Fruit fly (Drosophila melanogaster) whole organism, embryonic: ENCODE results near the gene Rdl.
A peak's percentile ranks its signal among the peaks of the same experiment; 100 is the strongest.

ENCODE experiments used
- Awh ChIP-seq: fragments of 200-800 bp; sonication (Bioruptor generic); IDR thresholded peaks from 2 replicates; pipeline ENCODE4, ENCODE4 v1.3.6; 2022; ENCODE audit warnings: missing biosample characterization, missing genetic modification characterization
- Bdp1 ChIP-seq: fragments of 200-800 bp; sonication (Bioruptor generic); optimal IDR thresholded peaks from 3 replicates; lab custom pipeline; 2016; ENCODE audit warnings: missing biosample characterization, missing genetic modification characterization
- Bgb ChIP-seq: fragments of 200-800 bp; sonication (Bioruptor generic); IDR thresholded peaks from 2 replicates; pipeline ENCODE4 v1.3.6; 2022; ENCODE audit warnings: missing biosample characterization, missing genetic modification characterization; ENCODE audit not compliant: partially characterized antibody
- Bteb2 ChIP-seq: fragments of 200-800 bp; sonication (Bioruptor generic); optimal IDR thresholded peaks from 2 replicates; lab custom pipeline; 2016; ENCODE audit warnings: missing biosample characterization, missing genetic modification characterization
- CG10543 ChIP-seq: fragments of 200-800 bp; sonication (Bioruptor generic); optimal IDR thresholded peaks from 3 replicates; lab custom pipeline; 2017; ENCODE audit warnings: missing biosample characterization, mild to moderate bottlenecking, missing genetic modification characterization, moderate library complexity
- CG11247 ChIP-seq: fragments of 200-800 bp; sonication (Bioruptor generic); IDR thresholded peaks from 2 replicates; pipeline ENCODE4 v1.3.6; 2022; ENCODE audit warnings: missing biosample characterization, missing genetic modification characterization
- CG11695 ChIP-seq: fragments of 200-800 bp; sonication (Bioruptor generic); IDR thresholded peaks from 3 replicates; pipeline ENCODE4 v1.3.6; 2022; ENCODE audit warnings: missing biosample characterization, missing genetic modification characterization
- CG12391 ChIP-seq: fragments of 200-800 bp; sonication (Bioruptor generic); optimal IDR thresholded peaks from 3 replicates; lab custom pipeline; 2018; ENCODE audit warnings: missing biosample characterization, mild to moderate bottlenecking, missing genetic modification characterization, moderate library complexity
- CG13296 ChIP-seq: fragments of 200-800 bp; sonication (Bioruptor generic); optimal IDR thresholded peaks from 3 replicates; lab custom pipeline; 2018; ENCODE audit warnings: missing biosample characterization, mild to moderate bottlenecking, missing genetic modification characterization
- CG13624 ChIP-seq: fragments of 200-800 bp; sonication (Bioruptor generic); optimal IDR thresholded peaks from 2 replicates; lab custom pipeline; 2016; ENCODE audit warnings: missing biosample characterization, missing genetic modification characterization
- CG1529 ChIP-seq: fragments of 200-800 bp; sonication (Bioruptor generic); optimal IDR thresholded peaks from 3 replicates; lab custom pipeline; 2018; ENCODE audit warnings: missing biosample characterization, missing genetic modification characterization
- CG17568 ChIP-seq: fragments of 200-800 bp; sonication (Bioruptor generic); optimal IDR thresholded peaks from 2 replicates; lab custom pipeline; 2018; ENCODE audit warnings: missing biosample characterization, mild to moderate bottlenecking, missing genetic modification characterization, moderate library complexity
- CG1792 ChIP-seq: fragments of 200-800 bp; sonication (Bioruptor generic); optimal IDR thresholded peaks from 2 replicates; lab custom pipeline; 2016; ENCODE audit warnings: missing biosample characterization, missing genetic modification characterization
- CG18011 ChIP-seq: fragments of 200-800 bp; sonication (Bioruptor generic); optimal IDR thresholded peaks from 2 replicates; lab custom pipeline; 2017; ENCODE audit warnings: missing biosample characterization, missing genetic modification characterization, mild to moderate bottlenecking, moderate library complexity, missing genotype
- CG1832 ChIP-seq: fragments of 200-800 bp; sonication (Bioruptor generic); optimal IDR thresholded peaks from 2 replicates; lab custom pipeline; 2017; ENCODE audit warnings: missing biosample characterization, mild to moderate bottlenecking, missing genetic modification characterization, inconsistent platforms
- CG2678 ChIP-seq: fragments of 200-800 bp; sonication (Bioruptor generic); optimal IDR thresholded peaks from 3 replicates; lab custom pipeline; 2019; ENCODE audit warnings: missing biosample characterization, mild to moderate bottlenecking, missing genetic modification characterization, moderate library complexity
- CG2875 ChIP-seq: fragments of 200-800 bp; sonication (Bioruptor generic); optimal IDR thresholded peaks from 2 replicates; lab custom pipeline; 2017; ENCODE audit warnings: missing biosample characterization, mild to moderate bottlenecking, missing genetic modification characterization, missing genetic modification reagents
- CG3163 ChIP-seq: fragments of 200-800 bp; sonication (Bioruptor generic); optimal IDR thresholded peaks from 3 replicates; lab custom pipeline; 2016; ENCODE audit warnings: missing biosample characterization, missing genetic modification characterization
- CG3726 ChIP-seq: fragments of 200-800 bp; sonication (Bioruptor generic); IDR thresholded peaks from 3 replicates; pipeline ENCODE4, ENCODE4 v1.3.6; 2022; ENCODE audit warnings: missing biosample characterization, missing genetic modification characterization
- CG3838 ChIP-seq: fragments of 200-800 bp; sonication (Bioruptor generic); optimal IDR thresholded peaks from 3 replicates; lab custom pipeline; 2016; ENCODE audit warnings: missing biosample characterization, missing genetic modification characterization
- CG42726 ChIP-seq: fragments of 200-800 bp; sonication (Bioruptor generic); IDR thresholded peaks from 2 replicates; pipeline ENCODE4 v1.3.6; 2022; ENCODE audit warnings: missing biosample characterization, missing genetic modification characterization; ENCODE audit not compliant: partially characterized antibody
- CG5180 ChIP-seq: fragments of 200-800 bp; sonication (Bioruptor generic); optimal IDR thresholded peaks from 3 replicates; lab custom pipeline; 2017; ENCODE audit warnings: missing biosample characterization, missing genetic modification characterization, mild to moderate bottlenecking, moderate library complexity, missing genetic modification reagents
- CG6683 ChIP-seq: fragments of 200-800 bp; sonication (Bioruptor generic); optimal IDR thresholded peaks from 2 replicates; lab custom pipeline; 2017; ENCODE audit warnings: missing biosample characterization, mild to moderate bottlenecking, missing genetic modification characterization, missing genetic modification reagents
- CG8388 ChIP-seq: fragments of 200-800 bp; sonication (Bioruptor generic); optimal IDR thresholded peaks from 2 replicates; lab custom pipeline; 2019; ENCODE audit warnings: missing biosample characterization, mild to moderate bottlenecking, missing genetic modification characterization, moderate library complexity
- CG9609 ChIP-seq: fragments of 200-800 bp; sonication (Bioruptor generic); optimal IDR thresholded peaks from 3 replicates; lab custom pipeline; 2016; ENCODE audit warnings: missing biosample characterization, missing genetic modification characterization
- Dip3 ChIP-seq: fragments of 200-800 bp; sonication (Bioruptor generic); optimal IDR thresholded peaks from 3 replicates; lab custom pipeline; 2016; ENCODE audit warnings: missing biosample characterization, missing genetic modification characterization
- Ets97D ChIP-seq: fragments of 200-800 bp; sonication (Bioruptor generic); optimal IDR thresholded peaks from 3 replicates; lab custom pipeline; 2016; ENCODE audit warnings: missing biosample characterization, missing genetic modification characterization
- HHEX ChIP-seq: fragments of 200-800 bp; sonication (Bioruptor generic); optimal IDR thresholded peaks from 3 replicates; lab custom pipeline; 2017; ENCODE audit warnings: missing biosample characterization, mild to moderate bottlenecking, missing genetic modification characterization, missing genetic modification reagents
- Hr3 ChIP-seq: fragments of 200-800 bp; sonication (Bioruptor generic); optimal IDR thresholded peaks from 3 replicates; lab custom pipeline; 2016; ENCODE audit warnings: missing biosample characterization, missing genetic modification characterization
- Lpt ChIP-seq: fragments of >200 bp; optimal IDR thresholded peaks from 2 replicates; lab custom pipeline; 2018; ENCODE audit warnings: missing biosample characterization, missing genetic modification characterization
- Med ChIP-seq: fragments of 200-800 bp; sonication (Bioruptor generic); peaks from one replicate; lab custom pipeline; 2016; ENCODE audit warnings: missing biosample characterization, missing genetic modification characterization, mild to moderate bottlenecking, inconsistent platforms, moderate library complexity
- Myb ChIP-seq: fragments of 200-800 bp; sonication (Bioruptor generic); optimal IDR thresholded peaks from 2 replicates; lab custom pipeline; 2016; ENCODE audit warnings: missing biosample characterization, missing genetic modification characterization
- NC2α ChIP-seq: fragments of 200-800 bp; sonication (Bioruptor generic); optimal IDR thresholded peaks from 2 replicates; lab custom pipeline; 2016; ENCODE audit warnings: missing biosample characterization, missing genetic modification characterization
- Nf-YC ChIP-seq: fragments of 200-800 bp; optimal IDR thresholded peaks from 3 replicates; lab custom pipeline; 2019; ENCODE audit warnings: missing biosample characterization, mild to moderate bottlenecking, missing genetic modification characterization, moderate library complexity
- Oaz ChIP-seq: fragments of 200-800 bp; sonication (Bioruptor generic); IDR thresholded peaks from 2 replicates; pipeline ENCODE4 v1.3.6; 2022; ENCODE audit warnings: missing biosample characterization, missing genetic modification characterization
- Opbp ChIP-seq: fragments of 200-800 bp; sonication (Bioruptor generic); IDR thresholded peaks from 3 replicates; pipeline ENCODE4 v1.3.6; 2022; ENCODE audit warnings: missing biosample characterization, missing genetic modification characterization; ENCODE audit not compliant: partially characterized antibody
- Sox100B ChIP-seq: fragments of 200-800 bp; sonication (Bioruptor generic); optimal IDR thresholded peaks from 3 replicates; lab custom pipeline; 2018; ENCODE audit warnings: missing biosample characterization, mild to moderate bottlenecking, missing genetic modification characterization
- ara ChIP-seq: fragments of 200-800 bp; sonication (Bioruptor generic); IDR thresholded peaks from 2 replicates; pipeline ENCODE4 v1.3.6; 2022; ENCODE audit warnings: missing biosample characterization, missing genetic modification characterization
- ase ChIP-seq: fragments of 200-800 bp; sonication (Bioruptor generic); IDR thresholded peaks from 3 replicates; pipeline ENCODE4 v1.3.6; 2022; ENCODE audit warnings: missing biosample characterization, missing genetic modification characterization
- cad ChIP-seq: fragments of >200 bp; optimal IDR thresholded peaks from 2 replicates; lab custom pipeline; 2017; ENCODE audit warnings: missing biosample characterization, missing genetic modification characterization
- chn ChIP-seq: fragments of 200-800 bp; sonication (Bioruptor generic); optimal IDR thresholded peaks from 2 replicates; lab custom pipeline; 2016; ENCODE audit warnings: missing biosample characterization, missing genetic modification characterization
- corto ChIP-seq: fragments of 200-800 bp; sonication (Bioruptor generic); optimal IDR thresholded peaks from 2 replicates; lab custom pipeline; 2016; ENCODE audit warnings: missing biosample characterization, mild to moderate bottlenecking, missing genetic modification characterization, moderate library complexity
- dimm ChIP-seq: fragments of 200-800 bp; sonication (Bioruptor generic); IDR thresholded peaks from 2 replicates; pipeline ENCODE4 v1.3.6; 2022; ENCODE audit warnings: missing biosample characterization, missing genetic modification characterization
- ems ChIP-seq: fragments of 200-800 bp; sonication (Bioruptor generic); optimal IDR thresholded peaks from 3 replicates; lab custom pipeline; 2016; ENCODE audit warnings: missing biosample characterization, missing genetic modification characterization
- exex ChIP-seq: fragments of 200-800 bp; sonication (Bioruptor generic); optimal IDR thresholded peaks from 4 replicates; lab custom pipeline; 2018; ENCODE audit warnings: missing biosample characterization, mild to moderate bottlenecking, missing genetic modification characterization, moderate library complexity
- kni ChIP-seq: fragments of 200-800 bp; sonication (Bioruptor generic); optimal IDR thresholded peaks from 3 replicates; lab custom pipeline; 2017; ENCODE audit warnings: mild to moderate bottlenecking, missing biosample characterization, missing genetic modification reagents, missing genetic modification characterization
- sisA ChIP-seq: fragments of 200-800 bp; sonication (Bioruptor generic); IDR thresholded peaks from 2 replicates; pipeline ENCODE4 v1.3.6; 2022; ENCODE audit warnings: missing biosample characterization, missing genetic modification characterization
- sob ChIP-seq: fragments of 200-800 bp; sonication (Bioruptor generic); IDR thresholded peaks from 2 replicates; pipeline ENCODE4 v1.3.6; 2022; ENCODE audit warnings: missing biosample characterization, missing genetic modification characterization
- vnd ChIP-seq: fragments of 200-800 bp; sonication (Bioruptor generic); IDR thresholded peaks from 3 replicates; pipeline ENCODE4 v1.3.6; 2022; ENCODE audit warnings: missing biosample characterization, missing genetic modification characterization; ENCODE audit not compliant: partially characterized antibody

Rdl gene

DNA sequence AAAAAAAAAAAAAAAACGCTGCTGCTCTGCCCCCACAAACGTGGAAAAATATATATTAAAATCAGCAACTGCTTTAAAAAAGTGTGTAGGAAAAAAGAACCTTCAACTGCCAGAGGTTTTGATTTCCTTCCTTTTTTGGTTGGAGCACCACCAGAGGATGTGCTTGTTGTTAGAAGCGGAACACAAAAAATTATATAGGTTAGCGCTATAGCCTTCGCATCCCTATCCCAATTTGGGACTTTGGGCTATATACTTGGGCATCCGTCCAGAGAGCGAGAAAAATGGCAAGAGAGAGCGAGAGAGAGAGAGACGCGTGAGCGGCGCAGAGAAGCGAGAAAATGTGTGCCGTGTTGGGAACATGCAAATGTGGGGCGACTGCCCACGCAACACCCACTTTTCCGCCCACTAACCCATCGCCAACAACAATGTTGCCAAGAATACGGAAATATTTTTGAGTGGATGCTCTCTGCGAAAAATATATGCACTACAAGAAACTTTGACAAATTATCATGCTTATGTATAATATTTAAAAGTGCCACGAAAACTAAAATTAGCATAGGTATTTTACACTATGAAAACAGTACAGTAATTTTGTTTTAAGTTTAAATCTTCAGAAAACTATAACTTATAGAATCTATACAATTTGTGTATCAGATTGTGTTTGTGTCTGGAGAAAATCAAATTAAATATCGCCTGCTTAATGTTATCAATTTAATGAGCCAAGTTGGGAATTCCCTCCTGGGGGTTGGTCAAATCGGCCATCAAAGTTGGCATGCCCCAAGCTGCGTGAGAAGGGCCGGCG lies 54.9 kb downstream of the Rdl start:
- no peak for TF ChIP-seq CG3163
- no peak for TF ChIP-seq CG42726
- TF ChIP-seq Dip3 (GFP tag; lab: Kevin White, UChicago): no peak
- peak; percentile 77 for TF ChIP-seq CG2678 (tag; lab: Kevin White, UChicago)
- TF ChIP-seq CG3726 (GFP tag; lab: Robert Waterston, UW): no peak
- no peak for TF ChIP-seq Bgb
- peak; percentile 8 for TF ChIP-seq CG5180
- TF ChIP-seq CG10543 (GFP tag; lab: Kevin White, UChicago): peak; percentile 65
- peak; percentile 58; the same call in 1 of the 3 replicates for TF ChIP-seq CG11695
- TF ChIP-seq HHEX (GFP tag; lab: Kevin White, UChicago): peak; percentile 44
- TF ChIP-seq exex (tag; lab: Kevin White, UChicago): peak; percentile 42
- no peak for TF ChIP-seq corto (GFP tag; lab: Kevin White, UChicago)
- TF ChIP-seq Ets97D (GFP tag; lab: Kevin White, UChicago): no peak
- TF ChIP-seq CG12391 (tag; lab: Kevin White, UChicago): peak; percentile 49
- TF ChIP-seq ase (GFP tag; lab: Robert Waterston, UW): no peak
- TF ChIP-seq CG6683 (GFP tag; lab: Kevin White, UChicago): peak; percentile 35
- TF ChIP-seq cad (GFP tag; lab: Kevin White, UChicago): no peak
- peak; percentile 51 for TF ChIP-seq ems (GFP tag; lab: Kevin White, UChicago)
- no peak for TF ChIP-seq Opbp (GFP tag; lab: Robert Waterston, UW)
- TF ChIP-seq NC2α (GFP tag; lab: Kevin White, UChicago): no peak
- TF ChIP-seq dimm: no peak
- TF ChIP-seq chn (GFP tag; lab: Kevin White, UChicago): no peak
- no peak for TF ChIP-seq CG3838 (GFP tag; lab: Kevin White, UChicago)
- peak; percentile 70 for TF ChIP-seq CG13296 (GFP tag; lab: Kevin White, UChicago)
- peak; percentile 82 for TF ChIP-seq Med (GFP tag; lab: Kevin White, UChicago)
- 0 out of 2 replicates have a peak, but pooled peaks have one; percentile 40 for TF ChIP-seq sob (GFP tag; lab: Robert Waterston, UW)
- TF ChIP-seq ara (GFP tag; lab: Robert Waterston, UW): no peak
- TF ChIP-seq kni (GFP tag; lab: Kevin White, UChicago): no peak
- TF ChIP-seq vnd (GFP tag; lab: Robert Waterston, UW): no peak
- no peak for TF ChIP-seq CG9609 (GFP tag; lab: Kevin White, UChicago)
- peak; percentile 15 for TF ChIP-seq CG8388
- no peak for TF ChIP-seq CG2875
- no peak for TF ChIP-seq Lpt (GFP tag; lab: Kevin White, UChicago)
- 0 out of 2 replicates have a peak, but pooled peaks have one; percentile 18 for TF ChIP-seq CG11247 (GFP tag; lab: Robert Waterston, UW)
- TF ChIP-seq CG13624 (GFP tag; lab: Kevin White, UChicago): peak; percentile 29
- TF ChIP-seq Nf-YC (tag; lab: Kevin White, UChicago): peak; percentile 51
- no peak for TF ChIP-seq CG1792 (GFP tag; lab: Kevin White, UChicago)
- TF ChIP-seq Bteb2 (GFP tag; lab: Kevin White, UChicago): no peak
- TF ChIP-seq Awh (GFP tag; lab: Robert Waterston, UW): no peak
- peak; percentile 32 for TF ChIP-seq Myb
- TF ChIP-seq Sox100B: peak; percentile 45
- TF ChIP-seq CG17568 (GFP tag; lab: Kevin White, UChicago): peak; percentile 16
- 0 out of 2 replicates have a peak, but pooled peaks have one; percentile 6 for TF ChIP-seq Oaz (GFP tag; lab: Robert Waterston, UW)
- TF ChIP-seq CG18011 (GFP tag; lab: Kevin White, UChicago): peak; percentile 18
- TF ChIP-seq sisA (GFP tag; lab: Robert Waterston, UW): no peak
- no peak for TF ChIP-seq CG1832 (GFP tag; lab: Kevin White, UChicago)
- peak; percentile 13 for TF ChIP-seq Hr3 (GFP tag; lab: Kevin White, UChicago)
- TF ChIP-seq Bdp1 (GFP tag; lab: Kevin White, UChicago): peak; percentile 39
- TF ChIP-seq CG1529: no peak
